Worm (Caenorhabditis elegans) whole organism, L4/young adult: ENCODE data around the gene C47E12.9.

Experiments used
- W03F9.2 ChIP-seq: fragments of 150-350 bp; optimal IDR thresholded peaks from 2 replicates; lab custom pipeline; 2014; ENCODE audit warnings: missing biosample characterization, missing genetic modification characterization
- dao-5 ChIP-seq: sonication (generic microtip); optimal IDR thresholded peaks from 2 replicates; lab custom pipeline; 2016; ENCODE audit warnings: missing genotype, missing genetic modification characterization, moderate library complexity, missing compliant biosample characterization
- him-1 ChIP-seq: sonication (generic microtip); optimal IDR thresholded peaks from 2 replicates; lab custom pipeline; 2016; ENCODE audit warnings: missing genotype, missing genetic modification reagents, missing genetic modification characterization, missing compliant biosample characterization

Gene C47E12.9

ce11 chrIV:9974392-9974791 lies at the start of gene C47E12.9:
Gene C47E12.9 (plus strand): TSS chrIV:9974692.
- TF ChIP-seq him-1, result no peak
- TF ChIP-seq W03F9.2 (tag; lab: Kevin White, UChicago), result no peak
- no peak for TF ChIP-seq dao-5 (tag; lab: Kevin White, UChicago)

ce11 chrIV:9928180-9928896 lies 46.2 kb upstream of the C47E12.9 start, which contains the start of gene dur-1:
Gene dur-1 (minus strand): TSS chrIV:9928230.
- no peak for TF ChIP-seq him-1
- TF ChIP-seq W03F9.2 (tag; lab: Kevin White, UChicago), result no peak
- no peak for TF ChIP-seq dao-5 (tag; lab: Kevin White, UChicago)

ce11 chrIV:9932055-9932454 lies 42.4 kb upstream of the C47E12.9 start, which contains the start of the genes trmt-10A and F25H8.2:
Gene trmt-10A (minus strand): TSS chrIV:9932213.
Gene F25H8.2 (plus strand): TSS chrIV:9932235.
- no peak for TF ChIP-seq W03F9.2 (tag; lab: Kevin White, UChicago)
- no peak for TF ChIP-seq him-1
- TF ChIP-seq dao-5 (tag; lab: Kevin White, UChicago), result no peak

- TF ChIP-seq him-1 (no peak), W03F9.2 (tag; lab: Kevin White, UChicago) (no peak), dao-5 (tag; lab: Kevin White, UChicago) (no peak)
Measured at ce11 chrIV:9933580-9933979, 40.9 kb upstream of the C47E12.9 start, which contains the start of gene spe-29. Gene spe-29 (plus strand): TSS chrIV:9933880.

ce11 chrIV:9943214-9943613 lies 31.3 kb upstream of the C47E12.9 start:
- TF ChIP-seq dao-5 (tag; lab: Kevin White, UChicago) (no peak), him-1 (no peak), W03F9.2 (tag; lab: Kevin White, UChicago) (no peak)

ce11 chrIV:9944279-9944678 lies 30.2 kb upstream of the C47E12.9 start:
- TF ChIP-seq dao-5 (tag; lab: Kevin White, UChicago) (no peak), him-1 (no peak), W03F9.2 (tag; lab: Kevin White, UChicago) (no peak)

- TF ChIP-seq dao-5 (tag; lab: Kevin White, UChicago) (no peak), him-1 (no peak), W03F9.2 (tag; lab: Kevin White, UChicago) (no peak)
Measured at ce11 chrIV:9948035-9948434, 26.5 kb upstream of the C47E12.9 start.

- TF ChIP-seq dao-5 (tag; lab: Kevin White, UChicago), result no peak
- TF ChIP-seq him-1, result no peak
- TF ChIP-seq W03F9.2 (tag; lab: Kevin White, UChicago), result no peak
Measured at ce11 chrIV:9953333-9953732, 21.2 kb upstream of the C47E12.9 start, which contains the start of gene gon-1. Gene gon-1 (minus strand): TSS chrIV:9953433.

ce11 chrIV:9963945-9964344 lies 10.5 kb upstream of the C47E12.9 start, which contains the start of gene T13H10.2:
Gene T13H10.2 (plus strand): TSS chrIV:9964245.
- TF ChIP-seq W03F9.2 (tag; lab: Kevin White, UChicago) (no peak), him-1 (no peak), dao-5 (tag; lab: Kevin White, UChicago) (no peak)

ce11 chrIV:9969081-9969480 lies 5.4 kb upstream of the C47E12.9 start, which contains the start of the genes kin-5 and C47E12.11:
Gene kin-5 (minus strand): TSS chrIV:9969181.
Gene C47E12.11 (plus strand): TSS chrIV:9969400.
- TF ChIP-seq W03F9.2 (tag; lab: Kevin White, UChicago) (no peak), him-1 (no peak), dao-5 (tag; lab: Kevin White, UChicago) (no peak)

- TF ChIP-seq him-1, result no peak
- no peak for TF ChIP-seq W03F9.2 (tag; lab: Kevin White, UChicago)
- TF ChIP-seq dao-5 (tag; lab: Kevin White, UChicago), result no peak
Measured at ce11 chrIV:9972629-9973028, 1.9 kb upstream of the C47E12.9 start, which contains the start of the genes C47E12.12 and C47E12.10. Gene C47E12.12 (minus strand): TSS chrIV:9972729. Gene C47E12.10 (plus strand): TSS chrIV:9972800.

ce11 chrIV:9976284-9976683 lies 1.8 kb downstream of the C47E12.9 start, which contains the start of gene C47E12.14:
Gene C47E12.14 (minus strand): TSS chrIV:9976384.
- TF ChIP-seq dao-5 (tag; lab: Kevin White, UChicago), result no peak
- no peak for TF ChIP-seq him-1

ce11 chrIV:9977602-9978172 lies 3.2 kb downstream of the C47E12.9 start, which contains the start of gene dhp-2:
Gene dhp-2 (plus strand): TSS chrIV:9978122.
- TF ChIP-seq him-1, result no peak

- TF ChIP-seq him-1 (no peak), dao-5 (tag; lab: Kevin White, UChicago) (no peak), W03F9.2 (tag; lab: Kevin White, UChicago) (no peak)
Measured at ce11 chrIV:9982226-9982794, 7.8 kb downstream of the C47E12.9 start, which contains the start of gene rrp-1. Gene rrp-1 (minus strand): TSS chrIV:9982276.
